Fruit fly (Drosophila melanogaster) whole organism, prepupa: ENCODE measurements around the gene senju.

Experiments
- CG16779 ChIP-seq: fragments of 200-800 bp; sonication (Bioruptor generic); optimal IDR thresholded peaks from 3 replicates; lab custom pipeline; 2017; ENCODE audit warnings: missing biosample characterization, mild to moderate bottlenecking, missing genetic modification characterization
- CG4318 ChIP-seq: fragments of 200-800 bp; sonication (Bioruptor generic); optimal IDR thresholded peaks from 3 replicates; lab custom pipeline; 2017; ENCODE audit warnings: missing biosample characterization, mild to moderate bottlenecking, missing genetic modification characterization
- CG9139 ChIP-seq: fragments of 200-800 bp; sonication (Bioruptor generic); optimal IDR thresholded peaks from 3 replicates; lab custom pipeline; 2017; ENCODE audit warnings: missing biosample characterization, mild to moderate bottlenecking, missing genetic modification characterization
- Gug ChIP-seq: fragments of 200-800 bp; sonication (Bioruptor generic); IDR thresholded peaks from 2 replicates; pipeline ENCODE4 v1.3.6; 2022; ENCODE audit warnings: missing biosample characterization, missing genetic modification characterization
- Lpt ChIP-seq: fragments of 200-800 bp; sonication (Bioruptor generic); optimal IDR thresholded peaks from 3 replicates; lab custom pipeline; 2016; ENCODE audit warnings: missing biosample characterization, missing genetic modification characterization
- cyc ChIP-seq: fragments of 200-800 bp; sonication (Bioruptor generic); optimal IDR thresholded peaks from 3 replicates; lab custom pipeline; 2016; ENCODE audit warnings: missing biosample characterization, missing genetic modification characterization
- eg ChIP-seq: fragments of 200-800 bp; sonication (Bioruptor generic); IDR thresholded peaks from 3 replicates; pipeline ENCODE4 v1.3.6; 2022; ENCODE audit warnings: missing biosample characterization, missing genetic modification characterization
- lz ChIP-seq: fragments of 200-800 bp; sonication (Bioruptor generic); optimal IDR thresholded peaks from 3 replicates; lab custom pipeline; 2016; ENCODE audit warnings: missing biosample characterization, missing genetic modification characterization
- spab ChIP-seq: fragments of 200-800 bp; sonication (Bioruptor generic); optimal IDR thresholded peaks from 2 replicates; lab custom pipeline; 2017; ENCODE audit warnings: missing biosample characterization, mild to moderate bottlenecking, missing genetic modification characterization, missing genetic modification reagents
- vri ChIP-seq: fragments of 200-800 bp; sonication (Bioruptor generic); optimal IDR thresholded peaks from 3 replicates; lab custom pipeline; 2016; ENCODE audit warnings: missing biosample characterization, mild to moderate bottlenecking, missing genetic modification characterization

- TF ChIP-seq Lpt (GFP tag; lab: Kevin White, UChicago) (no peak), cyc (GFP tag; lab: Kevin White, UChicago) (peak; percentile 5), CG9139 (GFP tag; lab: Kevin White, UChicago) (no peak), spab (GFP tag; lab: Kevin White, UChicago) (no peak), CG4318 (GFP tag; lab: Kevin White, UChicago) (no peak), vri (GFP tag; lab: Kevin White, UChicago) (peak; percentile 76), Gug (GFP tag; lab: Robert Waterston, UW) (no peak), lz (peak; percentile 54), CG16779 (no peak), eg (GFP tag; lab: Robert Waterston, UW) (peak; percentile 49; the same call in 1 of the 3 replicates)
Observed at dm6 chr2L:5060952-5061478, 8.4 kb downstream of the senju start.
